Worm (Caenorhabditis elegans) whole organism, L1 larva: ENCODE measurements around the gene str-108.

Experiments
- C16A3.4 ChIP-seq: fragments of 150-350 bp; optimal IDR thresholded peaks from 2 replicates; lab custom pipeline; 2014; ENCODE audit warnings: missing biosample characterization, missing genetic modification characterization
- alr-1 ChIP-seq: fragments of 200-800 bp; sonication (Bioruptor generic); optimal IDR thresholded peaks from 2 replicates; lab custom pipeline; 2018; ENCODE audit warnings: borderline replicate concordance, mild to moderate bottlenecking, missing genetic modification characterization, missing compliant biosample characterization
- ama-1 ChIP-seq: fragments of 150-350 bp; optimal IDR thresholded peaks from 2 replicates; lab custom pipeline; 2014
- blmp-1 ChIP-seq: fragments of 150-350 bp; optimal IDR thresholded peaks from 2 replicates; lab custom pipeline; 2014; ENCODE audit warnings: missing biosample characterization, missing genetic modification characterization
- ceh-88 ChIP-seq: fragments of 200-800 bp; sonication (Bioruptor generic); IDR thresholded peaks from 2 replicates; pipeline ENCODE4 v1.3.6; 2022; ENCODE audit warnings: missing genetic modification characterization, missing compliant biosample characterization
- ceh-90 ChIP-seq: sonication (generic microtip); optimal IDR thresholded peaks from 2 replicates; lab custom pipeline; 2016; ENCODE audit warnings: missing genetic modification characterization, missing compliant biosample characterization
- dsc-1 ChIP-seq: sonication (generic microtip); optimal IDR thresholded peaks from 2 replicates; lab custom pipeline; 2016; ENCODE audit warnings: mild to moderate bottlenecking, missing genetic modification characterization, missing compliant biosample characterization
- egl-27 ChIP-seq, 2 experiments: fragments of 150-350 bp in 1 of 2; sonication (generic microtip); optimal IDR thresholded peaks; 3 replicates each; lab custom pipeline; 2017 to 2018; ENCODE audit warnings: missing biosample characterization in 2 of 2, missing genetic modification characterization in 2 of 2, missing genetic modification reagents in 2 of 2
- elt-2 ChIP-seq: sonication (generic microtip); optimal IDR thresholded peaks from 2 replicates; lab custom pipeline; 2016; ENCODE audit warnings: missing genetic modification characterization, mild to moderate bottlenecking, inconsistent platforms, missing compliant biosample characterization, missing genetic modification reagents
- elt-3 ChIP-seq, 6 experiments: fragments of 150-350 bp in 1 of 6; sonication (generic microtip); optimal IDR thresholded peaks; 2 replicates each; lab custom pipeline; 2017 to 2018; ENCODE audit warnings: missing biosample characterization in 6 of 6, missing genetic modification characterization in 6 of 6, inconsistent platforms in 1 of 6
- ets-5 ChIP-seq: fragments of 200-800 bp; sonication (Bioruptor generic); IDR thresholded peaks from 2 replicates; pipeline ENCODE4 v1.3.6; 2022; ENCODE audit warnings: missing genetic modification characterization, missing compliant biosample characterization
- fkh-4 ChIP-seq: sonication (generic microtip); optimal IDR thresholded peaks from 2 replicates; lab custom pipeline; 2016; ENCODE audit warnings: missing compliant biosample characterization, missing genetic modification characterization, borderline replicate concordance
- fos-1 ChIP-seq: fragments of 150-350 bp; optimal IDR thresholded peaks from 2 replicates; lab custom pipeline; 2014; ENCODE audit warnings: missing biosample characterization, missing genetic modification characterization
- hlh-4 ChIP-seq: sonication (generic microtip); optimal IDR thresholded peaks from 2 replicates; lab custom pipeline; 2016; ENCODE audit warnings: mild to moderate bottlenecking, missing genetic modification characterization, missing compliant biosample characterization
- isw-1 ChIP-seq: fragments of 200-800 bp; sonication (Bioruptor generic); IDR thresholded peaks from 2 replicates; pipeline ENCODE4 v1.3.6; 2022; ENCODE audit warnings: missing genetic modification characterization, missing compliant biosample characterization
- lin-14 ChIP-seq: fragments of 200-800 bp; sonication (Bioruptor generic); optimal IDR thresholded peaks from 2 replicates; lab custom pipeline; 2018; ENCODE audit warnings: mild to moderate bottlenecking, missing genetic modification characterization, moderate library complexity, missing compliant biosample characterization
- lin-35 ChIP-seq, 2 experiments: fragments of 150-350 bp; optimal IDR thresholded peaks; 2 replicates each; lab custom pipeline; 2014; ENCODE audit warnings: missing biosample characterization in 2 of 2, missing genetic modification characterization in 2 of 2, missing genetic modification reagents in 2 of 2
- lin-39 ChIP-seq: fragments of 150-350 bp; optimal IDR thresholded peaks from 2 replicates; lab custom pipeline; 2014; ENCODE audit warnings: missing biosample characterization, missing genetic modification reagents, missing genetic modification characterization
- lsy-2 ChIP-seq, 2 experiments: fragments of 150-350 bp; optimal IDR thresholded peaks; 2 replicates each; lab custom pipeline; 2014; ENCODE audit warnings: missing biosample characterization in 2 of 2, missing genetic modification characterization in 2 of 2
- mdl-1 ChIP-seq, 2 experiments: fragments of 150-350 bp; optimal IDR thresholded peaks; 2 replicates each; lab custom pipeline; 2014 to 2017; ENCODE audit warnings: missing biosample characterization in 2 of 2, missing genetic modification characterization in 2 of 2, inconsistent platforms in 1 of 2
- nhr-19 ChIP-seq: fragments of 200-800 bp; sonication (Bioruptor generic); conservative IDR thresholded peaks from 2 replicates; pipeline ENCODE4 v1.3.6; 2022; ENCODE audit warnings: missing genetic modification characterization, missing compliant biosample characterization
- nhr-20 ChIP-seq: sonication (generic microtip); optimal IDR thresholded peaks from 2 replicates; lab custom pipeline; 2016; ENCODE audit warnings: mild to moderate bottlenecking, missing genetic modification characterization, missing compliant biosample characterization
- nhr-71 ChIP-seq: sonication (generic microtip); optimal IDR thresholded peaks from 2 replicates; lab custom pipeline; 2016; ENCODE audit warnings: mild to moderate bottlenecking, missing genetic modification characterization, moderate library complexity, missing compliant biosample characterization
- nhr-76 ChIP-seq: sonication (generic microtip); optimal IDR thresholded peaks from 2 replicates; lab custom pipeline; 2017; ENCODE audit warnings: missing biosample characterization, missing genetic modification characterization
- nhr-77 ChIP-seq: fragments of 150-350 bp; optimal IDR thresholded peaks from 2 replicates; lab custom pipeline; 2014; ENCODE audit warnings: missing biosample characterization, missing genetic modification characterization
- nhr-90 ChIP-seq: sonication (generic microtip); optimal IDR thresholded peaks from 2 replicates; lab custom pipeline; 2016; ENCODE audit warnings: mild to moderate bottlenecking, missing genetic modification characterization, missing compliant biosample characterization; ENCODE audit not compliant: poor library complexity
- pax-3 ChIP-seq: fragments of 200-800 bp; sonication (Bioruptor generic); optimal IDR thresholded peaks from 2 replicates; lab custom pipeline; 2018; ENCODE audit warnings: mild to moderate bottlenecking, missing genetic modification characterization, moderate library complexity, missing compliant biosample characterization
- rnt-1 ChIP-seq: sonication (generic microtip); optimal IDR thresholded peaks from 2 replicates; lab custom pipeline; 2016; ENCODE audit warnings: mild to moderate bottlenecking, missing genetic modification characterization, moderate library complexity, missing compliant biosample characterization
- skn-1 ChIP-seq: fragments of 150-350 bp; optimal IDR thresholded peaks from 2 replicates; lab custom pipeline; 2014; ENCODE audit warnings: missing biosample characterization, missing genetic modification characterization
- snpc-4 ChIP-seq: fragments of 150-350 bp; optimal IDR thresholded peaks from 2 replicates; lab custom pipeline; 2014; ENCODE audit warnings: missing biosample characterization, missing genetic modification characterization
- sptf-1 ChIP-seq: fragments of 150-350 bp; optimal IDR thresholded peaks from 2 replicates; lab custom pipeline; 2014; ENCODE audit warnings: missing biosample characterization, missing genetic modification characterization
- swsn-7 ChIP-seq: sonication (generic microtip); optimal IDR thresholded peaks from 2 replicates; lab custom pipeline; 2016; ENCODE audit warnings: missing genetic modification characterization, missing compliant biosample characterization
- tbx-2 ChIP-seq: sonication (generic microtip); optimal IDR thresholded peaks from 2 replicates; lab custom pipeline; 2016; ENCODE audit warnings: missing genetic modification characterization, missing compliant biosample characterization
- unc-86 ChIP-seq: sonication (generic microtip); optimal IDR thresholded peaks from 2 replicates; lab custom pipeline; 2016; ENCODE audit warnings: missing genetic modification characterization, missing compliant biosample characterization
- zag-1 ChIP-seq: fragments of 150-350 bp; optimal IDR thresholded peaks from 2 replicates; lab custom pipeline; 2014; ENCODE audit warnings: missing biosample characterization, missing genetic modification characterization
- zip-4 ChIP-seq: fragments of 200-800 bp; sonication (Bioruptor generic); optimal IDR thresholded peaks from 2 replicates; lab custom pipeline; 2018; ENCODE audit warnings: mild to moderate bottlenecking, missing genetic modification characterization, moderate library complexity, missing compliant biosample characterization
- ztf-11 ChIP-seq, 2 experiments: sonication (generic microtip); optimal IDR thresholded peaks; 2 replicates each; lab custom pipeline; 2016 to 2017; ENCODE audit warnings: missing genetic modification characterization in 2 of 2, missing biosample characterization in 1 of 2, missing compliant biosample characterization in 1 of 2

str-108 gene

ce11 chrV:16213323-16213722, 47.3 kb downstream of the str-108 start (continued):
- peak; percentile 85 for TF ChIP-seq blmp-1 (tag; lab: Kevin White, UChicago)
- TF ChIP-seq nhr-90 (tag; lab: Kevin White, UChicago): peak; percentile 10
- no peak for TF ChIP-seq dsc-1
- TF ChIP-seq lin-35 (GFP tag; optimal IDR thresholded peaks at IDR 0.05; lab: Kevin White, UChicago): peak in 1 of 2 experiments; percentile 42
- TF ChIP-seq nhr-71 (tag; lab: Kevin White, UChicago): peak; percentile 69
- TF ChIP-seq isw-1 (GFP tag; lab: Robert Waterston, UW): no peak
- TF ChIP-seq mdl-1 (tag; optimal IDR thresholded peaks at IDR 0.05; lab: Kevin White, UChicago): peak in 1 of 2 experiments; percentile 9
- no peak for TF ChIP-seq swsn-7 (tag; lab: Kevin White, UChicago)
- no peak for TF ChIP-seq skn-1 (tag; lab: Kevin White, UChicago)
- TF ChIP-seq ama-1: no peak
- peak; percentile 76 for TF ChIP-seq lin-14 (GFP tag; lab: Kevin White, UChicago)
- no peak for TF ChIP-seq egl-27 (tag; optimal IDR thresholded peaks at IDR 0.05; lab: Kevin White, UChicago)
- TF ChIP-seq hlh-4 (tag; lab: Kevin White, UChicago): no peak
- TF ChIP-seq tbx-2 (tag; lab: Kevin White, UChicago): no peak
- no peak for TF ChIP-seq nhr-77 (tag; lab: Kevin White, UChicago)

ce11 chrV:16214505-16214904, 48.5 kb downstream of the str-108 start, which contains the start of gene F11A5.9:
TSS of gene F11A5.9 (plus strand) at chrV:16214890.
- TF ChIP-seq sptf-1 (tag; lab: Kevin White, UChicago) (no peak), zag-1 (tag; lab: Kevin White, UChicago) (no peak), nhr-19 (GFP tag; lab: Robert Waterston, UW) (peak; percentile 19; the same call in 1 of the 2 replicates), elt-3 (tag; optimal IDR thresholded peaks at IDR 0.05; lab: Kevin White, UChicago) (peak in 2 of 6 experiments; percentile 5 to 69), nhr-71 (tag; lab: Kevin White, UChicago) (no peak), lin-39 (tag; lab: Kevin White, UChicago) (no peak), C16A3.4 (tag; lab: Kevin White, UChicago) (no peak), ceh-90 (no peak), lin-35 (GFP tag; optimal IDR thresholded peaks at IDR 0.05; lab: Kevin White, UChicago) (peak in 1 of 2 experiments; percentile 9), snpc-4 (tag; lab: Kevin White, UChicago) (no peak), nhr-90 (tag; lab: Kevin White, UChicago) (no peak), mdl-1 (tag; optimal IDR thresholded peaks at IDR 0.05; lab: Kevin White, UChicago) (no peak), ztf-11 (tag; optimal IDR thresholded peaks at IDR 0.05; lab: Kevin White, UChicago) (no peak), ets-5 (no peak), zip-4 (GFP tag; lab: Kevin White, UChicago) (no peak), fos-1 (tag; lab: Kevin White, UChicago) (no peak), blmp-1 (tag; lab: Kevin White, UChicago) (peak; percentile 38), unc-86 (no peak), fkh-4 (tag; lab: Kevin White, UChicago) (no peak), isw-1 (GFP tag; lab: Robert Waterston, UW) (no peak), nhr-76 (tag; lab: Kevin White, UChicago) (no peak), rnt-1 (tag; lab: Kevin White, UChicago) (no peak), alr-1 (tag; lab: Kevin White, UChicago) (no peak), pax-3 (no peak), ceh-88 (no peak), egl-27 (tag; optimal IDR thresholded peaks at IDR 0.05; lab: Kevin White, UChicago) (no peak), nhr-20 (tag; lab: Kevin White, UChicago) (no peak), elt-2 (tag; lab: Kevin White, UChicago) (no peak), lsy-2 (tag; optimal IDR thresholded peaks at IDR 0.05; lab: Kevin White, UChicago) (peak in 1 of 2 experiments; percentile 35)
